Fruit fly (Drosophila melanogaster) whole organism, embryonic: ENCODE results near the gene CG2854.

Experiments used
- CG11247 ChIP-seq: fragments of 200-800 bp; sonication (Bioruptor generic); IDR thresholded peaks from 2 replicates; pipeline ENCODE4 v1.3.6; 2022; ENCODE audit warnings: missing biosample characterization, missing genetic modification characterization
- CG3163 ChIP-seq: fragments of 200-800 bp; sonication (Bioruptor generic); optimal IDR thresholded peaks from 3 replicates; lab custom pipeline; 2016; ENCODE audit warnings: missing biosample characterization, missing genetic modification characterization
- Dp ChIP-seq: fragments of 200-800 bp; sonication (Bioruptor generic); optimal IDR thresholded peaks from 2 replicates; lab custom pipeline; 2018; ENCODE audit warnings: missing biosample characterization, mild to moderate bottlenecking, missing genetic modification characterization, moderate library complexity
- Tbp ChIP-seq: fragments of >200 bp; optimal IDR thresholded peaks from 2 replicates; lab custom pipeline; 2018; ENCODE audit warnings: missing biosample characterization, missing genetic modification characterization

DNA sequence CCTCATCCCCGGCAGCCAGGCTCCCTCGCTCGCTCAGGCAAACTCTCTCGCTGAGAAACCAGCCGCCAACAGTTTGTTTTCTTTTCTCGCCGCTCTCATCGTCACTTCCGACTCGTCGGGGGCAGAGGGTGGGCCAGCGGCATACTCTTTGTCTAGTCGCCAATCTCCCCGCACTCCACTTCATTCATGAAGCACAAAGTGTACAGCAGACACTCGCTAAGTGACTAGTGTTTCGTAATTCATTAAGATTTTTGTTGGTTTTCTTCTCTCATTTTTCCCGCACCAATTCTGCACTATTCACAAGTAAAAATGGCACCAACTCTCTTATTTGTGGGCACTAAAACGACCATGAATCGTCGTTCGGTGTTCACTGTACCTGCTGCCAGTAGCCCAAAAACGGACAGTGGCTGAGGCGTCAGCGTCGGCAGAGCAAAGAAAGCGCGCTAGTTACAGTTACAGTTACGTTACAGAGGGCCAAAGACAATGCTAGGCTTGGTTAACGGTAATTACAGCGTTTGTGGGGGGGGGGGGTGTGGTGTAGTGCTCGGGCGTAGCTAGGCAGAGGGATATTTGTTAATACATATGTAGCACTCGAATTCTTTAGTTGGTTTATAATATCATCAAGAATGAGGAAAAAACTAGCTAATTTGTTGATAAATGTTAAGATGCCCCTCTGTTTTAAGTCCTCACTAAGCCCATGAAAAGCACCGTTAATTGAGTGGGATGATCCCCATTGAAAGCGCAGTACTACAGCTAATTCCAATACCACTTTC lies 29.3 kb upstream of the CG2854 start:
- TF ChIP-seq Tbp (GFP tag; lab: Kevin White, UChicago): no peak
- peak; percentile 95 for TF ChIP-seq CG3163
- TF ChIP-seq Dp (GFP tag; lab: Kevin White, UChicago): peak; percentile 37
- TF ChIP-seq CG11247 (GFP tag; lab: Robert Waterston, UW): peak; percentile 98
